Worm (Caenorhabditis elegans) whole organism, mixed stage, embryonic: Measurements from ENCODE around the gene cutl-24.

Experiments used
- M03D4.4 ChIP-seq: sonication (generic microtip); optimal IDR thresholded peaks from 2 replicates; lab custom pipeline; 2017; ENCODE audit warnings: mild to moderate bottlenecking, missing genetic modification characterization, missing compliant biosample characterization
- bed-3 ChIP-seq: fragments of 200-800 bp; sonication (Bioruptor generic); optimal IDR thresholded peaks from 3 replicates; lab custom pipeline; 2018; ENCODE audit warnings: mild to moderate bottlenecking, missing genetic modification characterization, moderate library complexity, missing compliant biosample characterization
- blmp-1 ChIP-seq: fragments of 150-350 bp; optimal IDR thresholded peaks from 2 replicates; lab custom pipeline; 2014; ENCODE audit warnings: missing biosample characterization, missing genetic modification characterization
- ceh-39 ChIP-seq: fragments of 150-350 bp; optimal IDR thresholded peaks from 2 replicates; lab custom pipeline; 2014; ENCODE audit warnings: missing biosample characterization, missing genetic modification characterization
- ceh-43 ChIP-seq: fragments of 200-800 bp; sonication (Bioruptor generic); optimal IDR thresholded peaks from 2 replicates; lab custom pipeline; 2018; ENCODE audit warnings: mild to moderate bottlenecking, missing genetic modification characterization, moderate library complexity, missing compliant biosample characterization
- ceh-83 ChIP-seq: fragments of 200-800 bp; sonication (Bioruptor generic); optimal IDR thresholded peaks from 2 replicates; lab custom pipeline; 2018; ENCODE audit warnings: mild to moderate bottlenecking, missing genetic modification characterization, missing compliant biosample characterization
- ces-1 ChIP-seq: fragments of 150-350 bp; optimal IDR thresholded peaks from 2 replicates; lab custom pipeline; 2014; ENCODE audit warnings: missing biosample characterization, missing genetic modification reagents, missing genetic modification characterization
- cnd-1 ChIP-seq: fragments of 200-800 bp; sonication (Bioruptor generic); optimal IDR thresholded peaks from 2 replicates; lab custom pipeline; 2018; ENCODE audit warnings: mild to moderate bottlenecking, missing genetic modification characterization, missing compliant biosample characterization
- drap-1 ChIP-seq: fragments of 200-800 bp; sonication (Bioruptor generic); optimal IDR thresholded peaks from 3 replicates; lab custom pipeline; 2018; ENCODE audit warnings: mild to moderate bottlenecking, missing genetic modification characterization, missing compliant biosample characterization
- elt-1 ChIP-seq: sonication (generic microtip); optimal IDR thresholded peaks from 2 replicates; lab custom pipeline; 2017; ENCODE audit warnings: missing genetic modification characterization, mild to moderate bottlenecking, missing compliant biosample characterization, antibody characterized with exemption, moderate library complexity, borderline replicate concordance; ENCODE audit not compliant: insufficient read depth
- elt-3 ChIP-seq: fragments of 150-350 bp; optimal IDR thresholded peaks from 2 replicates; lab custom pipeline; 2014; ENCODE audit warnings: missing biosample characterization, missing genetic modification characterization
- flh-1 ChIP-seq: fragments of 200-800 bp; sonication (Bioruptor generic); optimal IDR thresholded peaks from 2 replicates; lab custom pipeline; 2018; ENCODE audit warnings: mild to moderate bottlenecking, missing genetic modification characterization, moderate library complexity, missing compliant biosample characterization
- ham-2 ChIP-seq: fragments of 200-800 bp; sonication (Bioruptor generic); optimal IDR thresholded peaks from 2 replicates; lab custom pipeline; 2018; ENCODE audit warnings: mild to moderate bottlenecking, missing genetic modification characterization, missing compliant biosample characterization
- hlh-1 ChIP-seq: fragments of 150-350 bp; optimal IDR thresholded peaks from 2 replicates; lab custom pipeline; 2014; ENCODE audit warnings: missing biosample characterization, missing genetic modification reagents, missing genetic modification characterization
- lin-13 ChIP-seq: fragments of 150-350 bp; optimal IDR thresholded peaks from 2 replicates; lab custom pipeline; 2014; ENCODE audit warnings: missing biosample characterization, missing genetic modification characterization
- lin-32 ChIP-seq: fragments of 200-800 bp; sonication (Bioruptor generic); optimal IDR thresholded peaks from 2 replicates; lab custom pipeline; 2018; ENCODE audit warnings: mild to moderate bottlenecking, missing genetic modification characterization, missing compliant biosample characterization
- lsy-2 ChIP-seq: fragments of 150-350 bp; optimal IDR thresholded peaks from 2 replicates; lab custom pipeline; 2014; ENCODE audit warnings: missing biosample characterization, missing genetic modification characterization
- mab-5 ChIP-seq: fragments of 150-350 bp; optimal IDR thresholded peaks from 2 replicates; lab custom pipeline; 2014; ENCODE audit warnings: missing biosample characterization, missing genetic modification characterization
- mep-1 ChIP-seq: fragments of 150-350 bp; optimal IDR thresholded peaks from 2 replicates; lab custom pipeline; 2017; ENCODE audit warnings: missing biosample characterization, missing genetic modification reagents, missing genetic modification characterization, inconsistent platforms
- mls-2 ChIP-seq: sonication (generic microtip); optimal IDR thresholded peaks from 2 replicates; lab custom pipeline; 2016; ENCODE audit warnings: mild to moderate bottlenecking, missing genetic modification characterization, moderate library complexity, missing compliant biosample characterization
- nhr-12 ChIP-seq: fragments of 150-350 bp; optimal IDR thresholded peaks from 2 replicates; lab custom pipeline; 2014; ENCODE audit warnings: missing biosample characterization, missing genetic modification characterization
- nhr-2 ChIP-seq: fragments of 150-350 bp; optimal IDR thresholded peaks from 2 replicates; lab custom pipeline; 2014; ENCODE audit warnings: missing biosample characterization, missing genetic modification characterization
- nhr-237 ChIP-seq: fragments of 150-350 bp; optimal IDR thresholded peaks from 2 replicates; lab custom pipeline; 2014; ENCODE audit warnings: missing biosample characterization, missing genetic modification characterization
- nhr-28 ChIP-seq: fragments of 150-350 bp; optimal IDR thresholded peaks from 2 replicates; lab custom pipeline; 2014; ENCODE audit warnings: missing biosample characterization, missing genetic modification characterization
- nhr-76 ChIP-seq: sonication (generic microtip); optimal IDR thresholded peaks from 2 replicates; lab custom pipeline; 2017; ENCODE audit warnings: missing biosample characterization, missing genetic modification characterization
- pha-4 ChIP-seq: fragments of 150-350 bp; optimal IDR thresholded peaks from 2 replicates; lab custom pipeline; 2018; ENCODE audit warnings: missing biosample characterization, missing genetic modification reagents, missing genetic modification characterization
- sem-2 ChIP-seq: fragments of 200-800 bp; sonication (Bioruptor generic); optimal IDR thresholded peaks from 2 replicates; lab custom pipeline; 2018; ENCODE audit warnings: mild to moderate bottlenecking, missing genetic modification characterization, missing compliant biosample characterization
- snpc-4 ChIP-seq: fragments of 150-350 bp; optimal IDR thresholded peaks from 2 replicates; lab custom pipeline; 2014; ENCODE audit warnings: missing biosample characterization, missing genetic modification characterization
- sptf-1 ChIP-seq: sonication (generic microtip); optimal IDR thresholded peaks from 2 replicates; lab custom pipeline; 2017; ENCODE audit warnings: mild to moderate bottlenecking, missing genetic modification characterization, moderate library complexity, missing compliant biosample characterization
- tbx-8 ChIP-seq: fragments of 200-800 bp; sonication (Bioruptor generic); optimal IDR thresholded peaks from 2 replicates; lab custom pipeline; 2018; ENCODE audit warnings: mild to moderate bottlenecking, missing genetic modification characterization, moderate library complexity, missing compliant biosample characterization
- unc-120 ChIP-seq: sonication (generic microtip); optimal IDR thresholded peaks from 2 replicates; lab custom pipeline; 2017; ENCODE audit warnings: missing genetic modification characterization, missing compliant biosample characterization; ENCODE audit not compliant: poor library complexity, severe bottlenecking
- unc-39 ChIP-seq: fragments of 150-350 bp; optimal IDR thresholded peaks from 2 replicates; lab custom pipeline; 2014; ENCODE audit warnings: missing biosample characterization, missing genetic modification characterization
- unc-62 ChIP-seq: fragments of 150-350 bp; optimal IDR thresholded peaks from 2 replicates; lab custom pipeline; 2014; ENCODE audit warnings: missing biosample characterization, missing genetic modification reagents, missing genetic modification characterization
- zip-8 ChIP-seq: fragments of 150-350 bp; optimal IDR thresholded peaks from 2 replicates; lab custom pipeline; 2014; ENCODE audit warnings: missing biosample characterization, missing genetic modification characterization
- ztf-11 ChIP-seq: fragments of 150-350 bp; optimal IDR thresholded peaks from 2 replicates; lab custom pipeline; 2014; ENCODE audit warnings: missing biosample characterization, missing genetic modification characterization

Gene cutl-24

DNA sequence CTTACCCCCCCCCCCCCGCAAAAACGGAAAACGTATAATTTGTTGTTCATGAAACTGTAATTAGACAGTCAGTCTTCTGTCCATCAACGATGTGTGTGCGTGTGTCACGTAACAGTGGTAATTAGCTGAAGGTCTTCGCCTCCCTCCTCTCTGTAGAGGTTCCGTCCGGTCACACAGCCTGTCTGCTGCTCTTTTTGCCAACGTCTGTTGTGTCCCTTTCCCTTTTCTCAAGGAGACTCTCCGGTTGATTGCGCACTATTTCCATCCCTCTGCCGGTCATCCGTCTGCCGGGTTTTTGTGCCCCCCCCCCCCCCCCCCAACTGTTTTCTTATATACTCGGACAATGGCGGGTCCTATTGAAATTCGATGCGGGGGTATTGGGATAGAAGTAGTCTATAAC lies 10.8 kb downstream of the cutl-24 start:
- peak; percentile 90 for TF ChIP-seq cnd-1
- peak; percentile 15 for TF ChIP-seq flh-1 (GFP tag; lab: Kevin White, UChicago)
- TF ChIP-seq nhr-12: no peak
- TF ChIP-seq hlh-1: no peak
- TF ChIP-seq blmp-1 (tag; lab: Kevin White, UChicago): no peak
- peak; percentile 65 for TF ChIP-seq unc-62 (GFP tag; lab: Kevin White, UChicago)
- TF ChIP-seq elt-1 (tag; lab: Kevin White, UChicago): no peak
- TF ChIP-seq ceh-43 (GFP tag; lab: Kevin White, UChicago): peak; percentile 81
- TF ChIP-seq tbx-8 (GFP tag; lab: Kevin White, UChicago): peak; percentile 6
- TF ChIP-seq mls-2 (tag; lab: Kevin White, UChicago): peak; percentile 89
- peak; percentile 86 for TF ChIP-seq sptf-1
- TF ChIP-seq ztf-11 (tag; lab: Kevin White, UChicago): peak; percentile 56
- TF ChIP-seq lin-13: peak; percentile 27
- peak; percentile 29 for TF ChIP-seq ham-2 (GFP tag; lab: Kevin White, UChicago)
- TF ChIP-seq M03D4.4: peak; percentile 14
- peak; percentile 59 for TF ChIP-seq lin-32 (GFP tag; lab: Kevin White, UChicago)
- TF ChIP-seq snpc-4 (tag; lab: Kevin White, UChicago): no peak
- peak; percentile 46 for TF ChIP-seq drap-1
- TF ChIP-seq mab-5: no peak
- no peak for TF ChIP-seq zip-8 (tag; lab: Kevin White, UChicago)
- TF ChIP-seq nhr-2: peak; percentile 99
- TF ChIP-seq ces-1 (GFP tag; lab: Kevin White, UChicago): no peak

- no peak for TF ChIP-seq pha-4 (tag; lab: Kevin White, UChicago)
- peak; percentile 52 for TF ChIP-seq ztf-11 (tag; lab: Kevin White, UChicago)
- no peak for TF ChIP-seq snpc-4 (tag; lab: Kevin White, UChicago)
- TF ChIP-seq sem-2 (GFP tag; lab: Kevin White, UChicago): no peak
- no peak for TF ChIP-seq unc-120 (tag; lab: Kevin White, UChicago)
- TF ChIP-seq ces-1 (GFP tag; lab: Kevin White, UChicago): no peak
- no peak for TF ChIP-seq tbx-8 (GFP tag; lab: Kevin White, UChicago)
- no peak for TF ChIP-seq nhr-28 (tag; lab: Kevin White, UChicago)
- TF ChIP-seq nhr-2: peak; percentile 78
- TF ChIP-seq ceh-83 (GFP tag; lab: Kevin White, UChicago): no peak
- TF ChIP-seq lsy-2: no peak
- TF ChIP-seq bed-3 (GFP tag; lab: Kevin White, UChicago): no peak
- TF ChIP-seq ceh-43 (GFP tag; lab: Kevin White, UChicago): no peak
- TF ChIP-seq mab-5: no peak
- no peak for TF ChIP-seq M03D4.4
- TF ChIP-seq drap-1: no peak
- TF ChIP-seq flh-1 (GFP tag; lab: Kevin White, UChicago): no peak
- peak; percentile 38 for TF ChIP-seq cnd-1
- no peak for TF ChIP-seq sptf-1
- no peak for TF ChIP-seq nhr-12
- TF ChIP-seq zip-8 (tag; lab: Kevin White, UChicago): no peak
- TF ChIP-seq elt-3: no peak
- TF ChIP-seq ceh-39: no peak
- TF ChIP-seq mls-2 (tag; lab: Kevin White, UChicago): no peak
- TF ChIP-seq elt-1 (tag; lab: Kevin White, UChicago): no peak
- TF ChIP-seq hlh-1: peak; percentile 16
- TF ChIP-seq lin-32 (GFP tag; lab: Kevin White, UChicago): peak; percentile 69
- no peak for TF ChIP-seq ham-2 (GFP tag; lab: Kevin White, UChicago)
- peak; percentile 16 for TF ChIP-seq unc-62 (GFP tag; lab: Kevin White, UChicago)
- TF ChIP-seq nhr-237 (tag; lab: Kevin White, UChicago): no peak
- TF ChIP-seq unc-39: no peak
- TF ChIP-seq blmp-1 (tag; lab: Kevin White, UChicago): no peak
- TF ChIP-seq lin-13: no peak
- no peak for TF ChIP-seq mep-1 (tag; lab: Kevin White, UChicago)
- TF ChIP-seq nhr-76 (tag; lab: Kevin White, UChicago): no peak
These were observed 12.6 kb downstream of the cutl-24 start for ce11 chrIV:177487-177886.

ce11 chrIV:178696-179095 lies 13.8 kb downstream of the cutl-24 start, which contains the start of gene tcl-2:
TSS of gene tcl-2 (plus strand) at chrIV:179083.
- peak; percentile 26 for TF ChIP-seq ztf-11 (tag; lab: Kevin White, UChicago)
- no peak for TF ChIP-seq flh-1 (GFP tag; lab: Kevin White, UChicago)
- TF ChIP-seq ham-2 (GFP tag; lab: Kevin White, UChicago): no peak
- TF ChIP-seq mab-5: no peak
- TF ChIP-seq drap-1: no peak
- no peak for TF ChIP-seq ces-1 (GFP tag; lab: Kevin White, UChicago)
- TF ChIP-seq lin-13: no peak
- no peak for TF ChIP-seq nhr-237 (tag; lab: Kevin White, UChicago)
- TF ChIP-seq sem-2 (GFP tag; lab: Kevin White, UChicago): peak; percentile 22
- no peak for TF ChIP-seq M03D4.4
- TF ChIP-seq nhr-12: no peak
- TF ChIP-seq snpc-4 (tag; lab: Kevin White, UChicago): no peak
- peak; percentile 89 for TF ChIP-seq zip-8 (tag; lab: Kevin White, UChicago)
- TF ChIP-seq blmp-1 (tag; lab: Kevin White, UChicago): no peak
- TF ChIP-seq ceh-83 (GFP tag; lab: Kevin White, UChicago): no peak
- TF ChIP-seq cnd-1: peak; percentile 49
- TF ChIP-seq unc-62 (GFP tag; lab: Kevin White, UChicago): peak; percentile 67
- no peak for TF ChIP-seq hlh-1
- no peak for TF ChIP-seq elt-1 (tag; lab: Kevin White, UChicago)
- TF ChIP-seq lin-32 (GFP tag; lab: Kevin White, UChicago): peak; percentile 63
- TF ChIP-seq bed-3 (GFP tag; lab: Kevin White, UChicago): no peak
- TF ChIP-seq mls-2 (tag; lab: Kevin White, UChicago): no peak
- TF ChIP-seq lsy-2: no peak
